Worm (Caenorhabditis elegans): ENCODE measurements around the gene plpp-1.1.

DNA sequence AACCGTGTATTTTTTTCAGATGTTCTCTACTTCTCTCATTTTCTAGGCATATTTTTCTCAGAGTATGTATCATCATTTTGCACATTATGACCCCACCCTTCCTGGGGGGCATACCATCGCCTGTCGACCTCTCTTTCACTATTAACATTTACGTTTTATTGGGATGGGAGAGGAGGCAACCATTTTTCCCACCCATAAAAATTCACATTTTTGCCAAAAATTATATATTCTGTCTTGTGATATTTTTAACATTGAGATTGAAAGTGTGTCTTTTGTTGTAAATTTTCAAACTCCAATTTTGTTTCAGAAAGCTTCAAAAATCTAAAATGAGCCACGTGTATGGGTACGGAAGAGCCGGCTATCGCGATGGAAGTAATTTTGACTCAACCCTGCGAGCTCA lies 33.0 kb downstream of the plpp-1.1 start, which contains the start of gene F53C3.7:
- TF ChIP-seq him-1 (tag; optimal IDR thresholded peaks at IDR 0.05) = no peak
- no peak for TF ChIP-seq dao-5 (tag; optimal IDR thresholded peaks at IDR 0.05)

All from whole organism, L4/young adult.